Worm (Caenorhabditis elegans) whole organism, L4 larva: ENCODE data around the gene clec-227.

Experiments used
- D1046.2 ChIP-seq: fragments of 200-800 bp; sonication (Bioruptor generic); IDR thresholded peaks from 2 replicates; pipeline ENCODE4 v1.3.6; 2022; ENCODE audit warnings: missing genetic modification characterization, missing compliant biosample characterization
- F10B5.3 ChIP-seq: sonication (generic microtip); optimal IDR thresholded peaks from 2 replicates; lab custom pipeline; 2016; ENCODE audit warnings: mild to moderate bottlenecking, missing genetic modification characterization, missing compliant biosample characterization
- T26A8.4 ChIP-seq: fragments of 200-800 bp; sonication (Bioruptor generic); IDR thresholded peaks from 2 replicates; pipeline ENCODE4 v1.3.6; 2022; ENCODE audit warnings: missing genetic modification characterization, missing compliant biosample characterization
- Y105C5A.15 ChIP-seq: fragments of 200-800 bp; sonication (Bioruptor generic); IDR thresholded peaks from 2 replicates; pipeline ENCODE4 v1.3.6; 2022; ENCODE audit warnings: missing genetic modification characterization, missing compliant biosample characterization
- Y75B8A.6 ChIP-seq: fragments of 200-800 bp; sonication (Bioruptor generic); IDR thresholded peaks from 2 replicates; pipeline ENCODE4 v1.3.6; 2022; ENCODE audit warnings: missing genetic modification reagents, missing genetic modification characterization, missing compliant biosample characterization
- aha-1 ChIP-seq: fragments of 150-350 bp; peaks from one replicate; lab custom pipeline; 2014; ENCODE audit warnings: missing biosample characterization, missing genetic modification characterization
- ama-1 ChIP-seq: fragments of 150-350 bp; optimal IDR thresholded peaks from 2 replicates; lab custom pipeline; 2014; ENCODE audit warnings: inconsistent platforms, mixed read lengths
- ceh-20 ChIP-seq: fragments of 200-800 bp; sonication (Bioruptor generic); IDR thresholded peaks from 2 replicates; pipeline ENCODE4 v1.3.6; 2022; ENCODE audit warnings: missing genetic modification reagents, missing genetic modification characterization, missing compliant biosample characterization
- ceh-44 ChIP-seq: fragments of 200-800 bp; sonication (Bioruptor generic); IDR thresholded peaks from 2 replicates; pipeline ENCODE4 v1.3.6; 2022; ENCODE audit warnings: missing genetic modification reagents, missing genetic modification characterization, missing compliant biosample characterization
- ceh-62 ChIP-seq: sonication (generic microtip); optimal IDR thresholded peaks from 2 replicates; lab custom pipeline; 2017; ENCODE audit warnings: missing biosample characterization, missing genetic modification characterization
- ctbp-1 ChIP-seq: fragments of 200-800 bp; sonication (Bioruptor generic); IDR thresholded peaks from 2 replicates; pipeline ENCODE4 v1.3.6; 2022; ENCODE audit warnings: missing genetic modification reagents, missing genetic modification characterization, missing compliant biosample characterization
- daf-12 ChIP-seq: fragments of 150-350 bp; optimal IDR thresholded peaks from 2 replicates; lab custom pipeline; 2014; ENCODE audit warnings: missing biosample characterization, missing genetic modification reagents, missing genetic modification characterization
- daf-8 ChIP-seq: fragments of 200-800 bp; sonication (Bioruptor generic); IDR thresholded peaks from 2 replicates; pipeline ENCODE4 v1.3.6; 2022; ENCODE audit warnings: missing genetic modification characterization, missing compliant biosample characterization
- dmd-6 ChIP-seq: fragments of 200-800 bp; sonication (Bioruptor generic); IDR thresholded peaks from 2 replicates; pipeline ENCODE4 v1.3.6; 2022; ENCODE audit warnings: missing genetic modification reagents, missing genetic modification characterization, missing compliant biosample characterization
- dmd-8 ChIP-seq: fragments of 200-800 bp; sonication (Bioruptor generic); IDR thresholded peaks from 2 replicates; pipeline ENCODE4 v1.3.6; 2022; ENCODE audit warnings: missing genetic modification characterization, missing compliant biosample characterization
- dmd-9 ChIP-seq: fragments of 200-800 bp; sonication (Bioruptor generic); IDR thresholded peaks from 2 replicates; pipeline ENCODE4 v1.3.6; 2022; ENCODE audit warnings: missing genetic modification reagents, missing genetic modification characterization, missing compliant biosample characterization
- dpl-1 ChIP-seq: fragments of 150-350 bp; optimal IDR thresholded peaks from 2 replicates; lab custom pipeline; 2014; ENCODE audit warnings: missing biosample characterization, missing genetic modification reagents, missing genetic modification characterization
- duxl-1 ChIP-seq: sonication (generic microtip); optimal IDR thresholded peaks from 2 replicates; lab custom pipeline; 2016; ENCODE audit warnings: mild to moderate bottlenecking, missing genetic modification characterization, moderate library complexity, missing compliant biosample characterization; ENCODE audit not compliant: poor library complexity
- egl-43 ChIP-seq: fragments of 200-800 bp; sonication (Bioruptor generic); IDR thresholded peaks from 2 replicates; pipeline ENCODE4 v1.3.6; 2022; ENCODE audit warnings: missing genetic modification reagents, missing genetic modification characterization, missing compliant biosample characterization
- fos-1 ChIP-seq: fragments of 150-350 bp; optimal IDR thresholded peaks from 2 replicates; lab custom pipeline; 2014; ENCODE audit warnings: missing biosample characterization, missing genetic modification characterization
- gei-8 ChIP-seq: fragments of 200-800 bp; sonication (Bioruptor generic); optimal IDR thresholded peaks from 2 replicates; lab custom pipeline; 2018; ENCODE audit warnings: mild to moderate bottlenecking, missing genetic modification characterization, missing compliant biosample characterization
- hlh-30 ChIP-seq: sonication (generic microtip); optimal IDR thresholded peaks from 2 replicates; lab custom pipeline; 2017; ENCODE audit warnings: antibody characterized with exemption, mild to moderate bottlenecking, missing genetic modification characterization, missing compliant biosample characterization; ENCODE audit not compliant: insufficient read depth
- lin-13 ChIP-seq: fragments of 150-350 bp; optimal IDR thresholded peaks from 2 replicates; lab custom pipeline; 2014; ENCODE audit warnings: missing biosample characterization, missing genetic modification reagents, missing genetic modification characterization
- lin-29 ChIP-seq: fragments of 200-800 bp; sonication (Bioruptor generic); IDR thresholded peaks from 2 replicates; pipeline ENCODE4 v1.3.6; 2022; ENCODE audit warnings: missing genetic modification reagents, missing genetic modification characterization, missing compliant biosample characterization
- lin-38 ChIP-seq: fragments of 200-800 bp; sonication (Bioruptor generic); IDR thresholded peaks from 2 replicates; pipeline ENCODE4 v1.3.6; 2022; ENCODE audit warnings: missing genetic modification reagents, missing genetic modification characterization, missing compliant biosample characterization
- lir-3 ChIP-seq: sonication (generic microtip); optimal IDR thresholded peaks from 2 replicates; lab custom pipeline; 2016; ENCODE audit warnings: mild to moderate bottlenecking, missing genetic modification characterization, missing compliant biosample characterization
- madf-9 ChIP-seq: fragments of 200-800 bp; sonication (Bioruptor generic); conservative IDR thresholded peaks from 2 replicates; pipeline ENCODE4 v1.3.6; 2022; ENCODE audit warnings: missing genetic modification reagents, missing genetic modification characterization, missing compliant biosample characterization
- mes-2 ChIP-seq: sonication (generic microtip); optimal IDR thresholded peaks from 2 replicates; lab custom pipeline; 2016; ENCODE audit warnings: missing genotype, mild to moderate bottlenecking, missing genetic modification characterization, missing compliant biosample characterization; ENCODE audit not compliant: poor library complexity, severe bottlenecking
- mxl-3 ChIP-seq: fragments of 200-800 bp; sonication (Bioruptor generic); optimal IDR thresholded peaks from 2 replicates; lab custom pipeline; 2018; ENCODE audit warnings: mild to moderate bottlenecking, missing genetic modification characterization, missing compliant biosample characterization
- nhr-28 ChIP-seq: fragments of 150-350 bp; optimal IDR thresholded peaks from 2 replicates; lab custom pipeline; 2014; ENCODE audit warnings: missing biosample characterization, missing genetic modification characterization
- nhr-42 ChIP-seq: fragments of 200-800 bp; sonication (Bioruptor generic); IDR thresholded peaks from 2 replicates; pipeline ENCODE4 v1.3.6; 2022; ENCODE audit warnings: missing genetic modification characterization, missing compliant biosample characterization
- nhr-48 ChIP-seq: sonication (generic microtip); optimal IDR thresholded peaks from 2 replicates; lab custom pipeline; 2016; ENCODE audit warnings: mild to moderate bottlenecking, missing genetic modification characterization, missing compliant biosample characterization
- nhr-76 ChIP-seq: fragments of 150-350 bp; optimal IDR thresholded peaks from 2 replicates; lab custom pipeline; 2014; ENCODE audit warnings: missing biosample characterization, missing genetic modification characterization
- rbr-2 ChIP-seq: sonication (generic microtip); optimal IDR thresholded peaks from 2 replicates; lab custom pipeline; 2016; ENCODE audit warnings: missing genotype, missing genetic modification characterization, missing compliant biosample characterization
- saeg-2 ChIP-seq: fragments of 200-800 bp; sonication (Bioruptor generic); IDR thresholded peaks from 2 replicates; pipeline ENCODE4 v1.3.6; 2022; ENCODE audit warnings: missing genetic modification reagents, missing genetic modification characterization, missing compliant biosample characterization
- snpc-1.2 ChIP-seq: fragments of 200-800 bp; sonication (Bioruptor generic); IDR thresholded peaks from 2 replicates; pipeline ENCODE4 v1.3.6; 2022; ENCODE audit warnings: missing genetic modification reagents, missing genetic modification characterization, missing compliant biosample characterization
- spr-1 ChIP-seq: sonication (generic microtip); optimal IDR thresholded peaks from 2 replicates; lab custom pipeline; 2016; ENCODE audit warnings: mild to moderate bottlenecking, missing genetic modification characterization, missing compliant biosample characterization
- tra-1 ChIP-seq: fragments of 200-800 bp; sonication (Bioruptor generic); IDR thresholded peaks from 2 replicates; pipeline ENCODE4 v1.3.6; 2022; ENCODE audit warnings: missing genetic modification reagents, missing genetic modification characterization, missing compliant biosample characterization
- unc-130 ChIP-seq: sonication (generic microtip); optimal IDR thresholded peaks from 2 replicates; lab custom pipeline; 2016; ENCODE audit warnings: missing genetic modification reagents, missing genetic modification characterization, missing compliant biosample characterization
- unc-62 ChIP-seq, 3 experiments: fragments of 150-350 bp in 1 of 3; sonication (generic microtip); optimal IDR thresholded peaks in 2 of 3; peaks in 1 of 3; 1 replicate in 1 of 3; 2 replicates in 2 of 3; lab custom pipeline; 2014 to 2017; ENCODE audit warnings: missing biosample characterization in 3 of 3, missing genetic modification characterization in 3 of 3, missing genetic modification reagents in 3 of 3, missing genotype in 1 of 3
- ztf-11 ChIP-seq: fragments of 150-350 bp; optimal IDR thresholded peaks from 2 replicates; lab custom pipeline; 2014; ENCODE audit warnings: missing biosample characterization, missing genetic modification characterization
- ztf-7 ChIP-seq: fragments of 150-350 bp; optimal IDR thresholded peaks from 2 replicates; lab custom pipeline; 2014; ENCODE audit warnings: missing biosample characterization, missing genetic modification characterization

The clec-227 gene

DNA sequence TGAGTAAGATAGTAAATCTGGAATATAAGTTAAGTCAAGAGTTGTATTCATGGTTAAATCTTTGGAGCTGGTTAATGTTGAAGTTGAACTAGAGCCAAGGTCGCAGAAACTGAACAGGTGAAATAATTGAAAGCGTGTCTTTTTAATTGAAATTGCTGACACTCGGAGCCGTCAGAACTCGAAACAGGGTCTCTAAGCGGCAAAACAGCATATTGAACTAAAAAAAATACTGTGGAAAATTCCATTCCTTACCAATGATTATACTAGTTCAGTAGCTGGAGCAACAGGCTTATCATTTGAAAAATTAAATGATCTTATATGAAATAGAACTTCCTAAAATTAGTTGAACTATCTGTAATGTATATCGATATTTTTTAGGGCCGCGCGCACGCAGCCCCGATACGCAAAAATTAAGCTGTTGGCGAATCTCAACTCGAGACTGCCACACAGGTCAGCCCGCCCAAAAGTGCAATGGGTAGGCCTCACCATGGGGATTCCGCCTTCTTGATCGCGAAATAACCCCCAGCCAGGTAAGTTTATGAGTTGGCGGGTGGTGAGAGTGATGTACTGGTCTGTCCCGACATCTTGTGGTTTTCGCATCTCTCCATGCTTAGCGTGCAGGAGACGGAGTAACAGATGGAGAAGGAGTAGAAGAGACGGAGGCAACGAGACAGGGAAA lies 4.0 kb upstream of the clec-227 start, which contains the start of gene srz-97 (continued):
- peak; percentile 35 for TF ChIP-seq rbr-2 (tag; lab: Kevin White, UChicago)
- 0 out of 2 replicates have a peak, but pooled peaks have one; percentile 58 for TF ChIP-seq ceh-44 (GFP tag; lab: Robert Waterston, UW)
- TF ChIP-seq dpl-1 (GFP tag; lab: Kevin White, UChicago), result no peak
- peak; percentile 56 for TF ChIP-seq nhr-48 (tag; lab: Kevin White, UChicago)
- TF ChIP-seq ceh-62 (tag; lab: Kevin White, UChicago), result no peak
- no peak for TF ChIP-seq fos-1
- TF ChIP-seq saeg-2 (GFP tag; lab: Robert Waterston, UW), result no peak
- TF ChIP-seq madf-9 (GFP tag; lab: Robert Waterston, UW), result no peak
- no peak for TF ChIP-seq D1046.2 (GFP tag; lab: Robert Waterston, UW)
- TF ChIP-seq mes-2 (tag; lab: Kevin White, UChicago), result peak; percentile 75
- TF ChIP-seq ztf-7, result no peak
- peak; percentile 37 for TF ChIP-seq F10B5.3 (tag; lab: Kevin White, UChicago)
- TF ChIP-seq daf-12, result no peak
- no peak for TF ChIP-seq gei-8 (GFP tag; lab: Kevin White, UChicago)
- TF ChIP-seq duxl-1 (tag; lab: Kevin White, UChicago), result no peak
- TF ChIP-seq aha-1 (tag; lab: Kevin White, UChicago), result peak; percentile 82
- TF ChIP-seq ztf-11 (tag; lab: Kevin White, UChicago), result no peak
- TF ChIP-seq unc-130 (GFP tag; lab: Kevin White, UChicago), result peak; percentile 58
- 0 out of 2 replicates have a peak, but pooled peaks have one; percentile 31 for TF ChIP-seq ceh-20 (GFP tag; lab: Robert Waterston, UW)
- peak; percentile 42 for TF ChIP-seq spr-1
- no peak for TF ChIP-seq lin-38 (GFP tag; lab: Robert Waterston, UW)
- peak; percentile 85 for TF ChIP-seq snpc-1.2 (GFP tag; lab: Robert Waterston, UW)
- TF ChIP-seq Y75B8A.6 (GFP tag; lab: Robert Waterston, UW), result no peak
- 0 out of 2 replicates have a peak, but pooled peaks have one; percentile 64 for TF ChIP-seq dmd-8 (GFP tag; lab: Robert Waterston, UW)
- peak; percentile 33; the same call in 1 of the 2 replicates for TF ChIP-seq ctbp-1 (GFP tag; lab: Robert Waterston, UW)
- no peak for TF ChIP-seq dmd-9 (GFP tag; lab: Robert Waterston, UW)
- peak; percentile 37 for TF ChIP-seq dmd-6 (GFP tag; lab: Robert Waterston, UW)
- TF ChIP-seq lir-3 (tag; lab: Kevin White, UChicago), result no peak
- TF ChIP-seq egl-43 (GFP tag; lab: Robert Waterston, UW), result peak; percentile 77
- TF ChIP-seq nhr-76 (tag; lab: Kevin White, UChicago), result no peak
- peak; percentile 63; the same call in 1 of the 2 replicates for TF ChIP-seq nhr-42 (GFP tag; lab: Robert Waterston, UW)
- TF ChIP-seq mxl-3 (GFP tag; lab: Kevin White, UChicago), result peak; percentile 7
- TF ChIP-seq lin-29 (GFP tag; lab: Robert Waterston, UW), result no peak
- peak; percentile 86 for TF ChIP-seq T26A8.4 (GFP tag; lab: Robert Waterston, UW)
- TF ChIP-seq hlh-30 (tag; lab: Kevin White, UChicago), result peak; percentile 25
- 0 out of 2 replicates have a peak, but pooled peaks have one; percentile 30 for TF ChIP-seq Y105C5A.15 (GFP tag; lab: Robert Waterston, UW)
- TF ChIP-seq tra-1 (GFP tag; lab: Robert Waterston, UW), result peak; percentile 40
- no peak for TF ChIP-seq ama-1 (lab: Kevin White, UChicago)

DNA sequence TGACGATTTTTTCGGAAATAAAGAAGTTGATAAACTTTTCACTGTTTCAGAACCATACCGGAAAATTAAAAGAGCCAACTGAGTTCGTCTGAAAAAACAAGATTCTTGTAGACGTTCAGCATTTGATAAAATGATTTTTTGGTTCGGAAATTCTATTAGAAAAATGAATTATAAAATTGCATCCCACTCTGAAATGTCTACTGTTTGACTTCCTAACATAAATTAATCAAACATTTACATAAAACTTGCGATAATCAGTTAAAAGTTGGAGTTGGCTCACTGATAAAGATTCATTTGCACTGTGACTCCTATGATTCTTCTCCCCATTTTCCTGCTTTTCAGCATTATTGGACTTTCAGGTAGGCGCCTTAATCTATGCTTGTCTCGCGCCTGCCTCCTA lies 3.4 kb upstream of the clec-227 start, which contains the start of gene clec-57:
clec-57 (plus strand) TSS at position 301 of the 400 bp plus-strand sequence.
- TF ChIP-seq unc-62 (GFP tag; optimal IDR thresholded peaks at IDR 0.05 in 1 of 2; lab: Kevin White, UChicago) (peak in 1 of 2 experiments; percentile 88), unc-62 (tag; optimal IDR thresholded peaks at IDR 0.05; lab: Kevin White, UChicago) (no peak), daf-8 (GFP tag; lab: Robert Waterston, UW) (no peak), nhr-28 (tag; lab: Kevin White, UChicago) (no peak), lin-13 (GFP tag; lab: Kevin White, UChicago) (no peak)
